Worm (Caenorhabditis elegans) whole organism, midembryonic: ENCODE data around the gene Y49E10.10.

ENCODE experiments used
- T22C8.4 ChIP-seq: fragments of 200-800 bp; sonication (Bioruptor generic); IDR thresholded peaks from 2 replicates; pipeline ENCODE4 v1.3.6; 2022; ENCODE audit warnings: missing genetic modification characterization, missing compliant biosample characterization
- flt-1 ChIP-seq: fragments of 200-800 bp; sonication (Bioruptor generic); IDR thresholded peaks from 2 replicates; pipeline ENCODE4 v1.3.6; 2022; ENCODE audit warnings: missing genetic modification characterization, missing compliant biosample characterization
- klf-2 ChIP-seq: fragments of 200-800 bp; sonication (Bioruptor generic); conservative IDR thresholded peaks from 2 replicates; pipeline ENCODE4 v1.3.6; 2022; ENCODE audit warnings: missing genetic modification reagents, missing genetic modification characterization, missing compliant biosample characterization
- ztf-23 ChIP-seq: fragments of 200-800 bp; sonication (Bioruptor generic); IDR thresholded peaks from 2 replicates; pipeline ENCODE4 v1.3.6; 2022; ENCODE audit warnings: missing genetic modification reagents, missing genetic modification characterization, missing compliant biosample characterization
- ztf-29 ChIP-seq: fragments of 200-800 bp; sonication (Bioruptor generic); IDR thresholded peaks from 2 replicates; pipeline ENCODE4 v1.3.6; 2022; ENCODE audit warnings: missing genetic modification reagents, missing genetic modification characterization, missing compliant biosample characterization

DNA sequence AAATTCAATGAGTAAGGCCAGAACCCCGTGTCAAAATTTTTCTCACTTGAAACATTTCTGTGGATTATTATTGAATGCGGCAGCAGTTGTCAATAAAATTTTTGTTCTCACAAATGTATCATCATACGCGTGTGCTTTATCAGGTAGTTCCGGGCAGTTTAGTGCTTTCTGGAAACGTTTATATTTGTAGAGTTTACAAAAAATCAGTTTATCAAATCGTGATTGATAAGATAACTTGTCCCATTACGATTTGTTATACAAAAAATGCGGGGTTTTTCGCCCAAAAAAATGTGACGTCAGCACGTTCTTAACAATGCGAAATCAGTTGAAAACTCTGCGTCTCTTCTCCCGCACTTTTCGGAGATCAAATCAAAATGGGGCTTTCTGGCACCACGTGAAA, 50.0 kb downstream of the Y49E10.10 start:
- no peak for TF ChIP-seq ztf-29
- no peak for TF ChIP-seq klf-2 (GFP tag; lab: Robert Waterston, UW)
- no peak for TF ChIP-seq ztf-23 (GFP tag; lab: Robert Waterston, UW)
- no peak for TF ChIP-seq T22C8.4 (GFP tag; lab: Robert Waterston, UW)
- no peak for TF ChIP-seq flt-1 (GFP tag; lab: Robert Waterston, UW)
